Worm (Caenorhabditis elegans) whole organism, early embryonic: ENCODE measurements around the gene C05B5.12.

ENCODE experiments used
- B0310.2 ChIP-seq: sonication (generic microtip); optimal IDR thresholded peaks from 2 replicates; lab custom pipeline; 2016; ENCODE audit warnings: mild to moderate bottlenecking, missing genetic modification characterization, missing compliant biosample characterization
- ama-1 ChIP-seq: fragments of 150-350 bp; optimal IDR thresholded peaks from 2 replicates; lab custom pipeline; 2014
- ets-7 ChIP-seq: sonication (generic microtip); optimal IDR thresholded peaks from 2 replicates; lab custom pipeline; 2016; ENCODE audit warnings: missing genotype, missing genetic modification characterization, missing compliant biosample characterization
- flt-1 ChIP-seq: fragments of 200-800 bp; sonication (Bioruptor generic); IDR thresholded peaks from 2 replicates; pipeline ENCODE4 v1.3.6; 2022; ENCODE audit warnings: missing genetic modification characterization, missing compliant biosample characterization
- hnd-1 ChIP-seq: sonication (generic microtip); optimal IDR thresholded peaks from 2 replicates; lab custom pipeline; 2016; ENCODE audit warnings: missing genetic modification characterization, missing compliant biosample characterization
- scrt-1 ChIP-seq: fragments of 200-800 bp; sonication (Bioruptor generic); IDR thresholded peaks from 2 replicates; pipeline ENCODE4 v1.3.6; 2022; ENCODE audit warnings: missing genetic modification characterization, missing compliant biosample characterization
- tra-4 ChIP-seq: sonication (generic microtip); optimal IDR thresholded peaks from 2 replicates; lab custom pipeline; 2017; ENCODE audit warnings: missing genetic modification characterization, missing compliant biosample characterization

DNA sequence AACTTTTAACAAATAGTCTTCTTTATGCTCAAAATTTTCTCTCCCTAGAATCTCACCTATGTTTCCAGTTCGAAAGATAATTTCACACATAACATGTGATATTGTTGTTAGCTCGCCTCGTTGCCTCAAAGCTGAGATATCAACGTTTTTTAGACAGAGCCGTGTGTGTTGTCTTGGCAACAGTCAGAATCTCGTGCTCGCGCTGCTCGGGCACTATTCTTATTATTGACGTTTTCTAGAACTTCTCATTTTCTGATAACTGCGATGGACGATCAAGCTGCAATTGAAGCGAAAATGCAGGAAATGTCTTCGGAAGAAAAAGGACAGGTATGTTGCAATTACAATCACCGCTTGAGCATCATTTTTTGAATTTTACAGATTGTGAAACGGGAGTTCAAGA, 48.6 kb downstream of the C05B5.12 start, which contains the start of gene xbx-3:
- TF ChIP-seq scrt-1 (GFP tag; lab: Robert Waterston, UW) (no peak), tra-4 (tag; lab: Kevin White, UChicago) (no peak), ama-1 (lab: Kevin White, UChicago) (no peak), flt-1 (GFP tag; lab: Robert Waterston, UW) (no peak), ets-7 (tag; lab: Kevin White, UChicago) (no peak), B0310.2 (tag; lab: Kevin White, UChicago) (no peak), hnd-1 (tag; lab: Kevin White, UChicago) (no peak)
